Worm (Caenorhabditis elegans): Measurements from ENCODE around the gene vha-4.

- TF ChIP-seq hlh-15 (tag; optimal IDR thresholded peaks at IDR 0.05): no peak
- peak; percentile 40 for TF ChIP-seq nfya-1 (tag; optimal IDR thresholded peaks at IDR 0.05)
- TF ChIP-seq ama-1 (optimal IDR thresholded peaks at IDR 0.05): no peak
- no peak for TF ChIP-seq ceh-9 (tag; optimal IDR thresholded peaks at IDR 0.05)
- no peak for TF ChIP-seq pqm-1 (tag; optimal IDR thresholded peaks at IDR 0.05)
- TF ChIP-seq pha-2 (tag; optimal IDR thresholded peaks at IDR 0.05): no peak
- TF ChIP-seq F13H6.1 (tag; optimal IDR thresholded peaks at IDR 0.05): no peak
- TF ChIP-seq pag-3 (tag; optimal IDR thresholded peaks at IDR 0.05; ENCODE audit: borderline replicate concordance): no peak
- TF ChIP-seq dve-1 (tag; optimal IDR thresholded peaks at IDR 0.05): no peak
Measured at ce11 chrII:7860221-7860928, 18.7 kb downstream of the vha-4 start, which contains the start of gene lin-5.

All from whole organism, late embryonic.